Worm (Caenorhabditis elegans) whole organism, L4/young adult: ENCODE measurements around the gene clec-251.
"Not testable (repeated sequence)": the region's sequence is repeated elsewhere in the genome, so short reads cannot be mapped to it uniquely, and the experiment has no call there.

Experiments used
- W03F9.2 ChIP-seq: fragments of 150-350 bp; optimal IDR thresholded peaks from 2 replicates; lab custom pipeline; 2014; ENCODE audit warnings: missing biosample characterization, missing genetic modification characterization
- dao-5 ChIP-seq: sonication (generic microtip); optimal IDR thresholded peaks from 2 replicates; lab custom pipeline; 2016; ENCODE audit warnings: missing genotype, missing genetic modification characterization, moderate library complexity, missing compliant biosample characterization
- him-1 ChIP-seq: sonication (generic microtip); optimal IDR thresholded peaks from 2 replicates; lab custom pipeline; 2016; ENCODE audit warnings: missing genotype, missing genetic modification reagents, missing genetic modification characterization, missing compliant biosample characterization

clec-251 gene

DNA sequence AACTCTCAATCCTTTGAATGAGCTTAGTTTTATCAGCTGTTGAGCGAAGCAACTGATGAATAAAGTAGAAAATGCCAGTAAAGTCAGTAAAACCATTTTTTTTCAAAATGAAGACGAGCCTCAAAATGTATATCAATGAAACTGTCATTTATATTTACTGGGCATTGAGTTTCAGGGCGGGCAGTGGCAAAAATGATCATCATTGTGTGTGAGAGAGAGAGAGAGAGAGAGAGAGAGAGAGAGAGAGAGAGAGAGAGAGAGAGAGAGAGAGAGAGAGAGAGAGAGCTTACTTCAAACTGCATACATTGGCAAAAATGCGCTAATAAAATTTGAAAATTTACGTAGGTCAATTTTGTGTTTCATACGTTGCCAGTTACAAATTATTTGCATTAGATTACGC lies 13.4 kb upstream of the clec-251 start, which contains the start of gene F11D11.3:
Gene F11D11.3, minus strand, starts transcription at position 101 of the 400 bp plus-strand sequence.
- no peak for TF ChIP-seq W03F9.2
- TF ChIP-seq him-1 (tag; lab: Kevin White, UChicago) = no peak
- TF ChIP-seq dao-5 (tag; lab: Kevin White, UChicago) = no peak

DNA sequence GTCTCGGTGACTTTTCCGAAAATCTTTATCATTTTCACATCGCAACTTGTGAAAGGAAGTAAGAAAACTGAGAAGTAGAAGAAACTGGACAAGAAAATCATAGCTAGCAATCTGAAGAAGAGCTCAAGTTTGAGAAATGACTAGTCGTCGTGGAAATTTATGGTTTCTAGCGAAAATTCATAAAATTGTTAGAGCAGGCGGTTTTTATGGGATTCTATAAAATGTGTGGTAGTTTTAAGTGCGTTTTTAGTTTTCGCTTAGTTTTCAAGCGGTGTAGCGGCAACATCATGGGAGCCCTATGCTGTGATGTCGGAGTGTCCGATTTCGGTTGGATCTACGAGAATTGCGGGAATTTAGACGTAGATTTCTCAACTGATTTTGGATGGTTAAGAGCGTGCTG lies 7.5 kb upstream of the clec-251 start, which contains the start of gene clec-254:
Gene clec-254, minus strand, starts transcription at position 101 of the 400 bp plus-strand sequence.
- not testable (repeated sequence) for TF ChIP-seq dao-5 (tag; lab: Kevin White, UChicago); W03F9.2; him-1 (tag; lab: Kevin White, UChicago)

DNA sequence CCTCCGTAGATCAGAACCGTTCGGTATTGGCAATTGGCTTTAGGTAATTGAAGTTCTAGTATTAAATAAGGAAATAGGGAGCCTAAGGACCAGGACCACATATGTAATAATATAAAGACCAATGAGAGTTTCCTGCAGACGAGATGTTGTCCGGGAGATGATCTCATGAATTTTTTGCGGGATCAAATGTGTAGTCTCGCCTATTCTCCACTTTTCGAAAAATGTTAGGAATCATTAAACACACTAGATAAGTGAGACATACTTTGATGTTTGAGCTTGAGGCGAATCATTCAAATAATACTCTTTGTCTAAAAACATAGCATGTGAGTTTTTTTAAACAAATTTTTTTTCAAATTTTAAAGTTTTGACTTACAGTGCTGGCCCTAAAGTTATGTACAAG lies 6.2 kb upstream of the clec-251 start, which contains the start of gene F11D11.6:
Gene F11D11.6, minus strand, starts transcription at position 101 of the 400 bp plus-strand sequence.
- TF ChIP-seq W03F9.2 (no peak), him-1 (tag; lab: Kevin White, UChicago) (no peak), dao-5 (tag; lab: Kevin White, UChicago) (no peak)

DNA sequence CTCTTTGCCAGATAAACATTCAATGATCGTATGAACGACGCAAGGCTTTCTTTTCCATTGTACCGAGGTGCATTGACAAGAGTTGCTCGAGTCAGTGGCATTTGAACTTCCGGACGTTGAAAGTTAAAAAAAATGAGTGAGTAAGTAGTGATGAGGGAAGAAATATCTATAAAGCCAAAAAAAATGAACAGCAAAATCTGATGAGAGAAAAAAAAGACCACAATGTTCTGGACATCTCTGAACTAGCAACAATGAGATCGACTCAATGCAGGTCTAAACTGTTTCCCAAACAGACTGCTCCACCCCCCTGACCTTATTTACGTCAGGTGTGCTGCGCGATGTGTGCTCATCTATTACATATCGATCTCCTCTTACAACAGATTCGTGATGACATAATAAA lies 3.7 kb upstream of the clec-251 start, which contains the start of the genes F11D11.21 and F11D11.12:
Gene F11D11.21, minus strand, starts transcription at position 101 of the 400 bp plus-strand sequence.
Gene F11D11.12, minus strand, starts transcription at position 238 of the 400 bp plus-strand sequence.
- TF ChIP-seq W03F9.2 (no peak), dao-5 (tag; lab: Kevin White, UChicago) (no peak), him-1 (tag; lab: Kevin White, UChicago) (no peak)

DNA sequence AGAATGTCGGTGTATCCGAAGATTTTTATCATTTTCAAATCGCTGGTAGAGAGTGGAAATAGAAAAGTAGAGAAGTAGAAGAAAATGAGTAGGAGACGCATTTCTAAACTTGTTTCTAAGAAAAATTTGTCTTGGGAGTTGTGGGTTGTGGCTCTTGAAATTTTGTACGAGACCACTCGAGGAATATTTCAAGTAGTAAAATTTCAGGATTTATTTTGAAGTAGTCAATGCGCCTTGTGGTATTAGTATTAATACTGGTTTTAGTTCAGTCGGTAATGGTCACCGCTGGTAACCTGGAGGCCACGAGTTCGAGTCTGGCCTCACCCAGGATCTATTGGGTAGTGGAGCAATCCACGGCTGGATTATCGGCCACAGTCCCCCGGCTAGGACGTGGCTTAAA lies 1.9 kb upstream of the clec-251 start, which contains the start of gene clec-252:
Gene clec-252, minus strand, starts transcription at position 101 of the 400 bp plus-strand sequence.
- no peak for TF ChIP-seq dao-5 (tag; lab: Kevin White, UChicago)
- no peak for TF ChIP-seq him-1 (tag; lab: Kevin White, UChicago)

DNA sequence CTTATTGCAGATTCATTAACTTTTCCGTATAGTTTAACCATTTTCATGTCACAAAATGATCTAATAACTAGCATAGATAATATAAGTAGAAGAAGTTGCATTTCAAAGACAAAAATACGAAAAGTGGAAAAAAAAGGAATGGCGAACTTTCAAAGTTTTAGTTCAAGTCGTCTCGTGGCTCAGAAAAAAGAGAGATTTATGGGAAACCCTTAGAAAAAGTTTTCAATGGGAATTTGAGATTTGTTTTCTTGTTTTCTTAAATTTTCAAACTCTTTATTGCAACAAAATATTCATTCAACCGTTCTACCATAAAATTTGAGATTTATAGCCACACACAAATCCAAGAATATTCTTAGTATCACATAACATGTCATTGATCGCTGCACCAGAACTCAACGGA lies 4.7 kb downstream of the clec-251 start, which contains the start of gene clec-250:
Gene clec-250, minus strand, starts transcription at position 101 of the 400 bp plus-strand sequence.
- TF ChIP-seq W03F9.2 (no peak), dao-5 (tag; lab: Kevin White, UChicago) (no peak), him-1 (tag; lab: Kevin White, UChicago) (no peak)

DNA sequence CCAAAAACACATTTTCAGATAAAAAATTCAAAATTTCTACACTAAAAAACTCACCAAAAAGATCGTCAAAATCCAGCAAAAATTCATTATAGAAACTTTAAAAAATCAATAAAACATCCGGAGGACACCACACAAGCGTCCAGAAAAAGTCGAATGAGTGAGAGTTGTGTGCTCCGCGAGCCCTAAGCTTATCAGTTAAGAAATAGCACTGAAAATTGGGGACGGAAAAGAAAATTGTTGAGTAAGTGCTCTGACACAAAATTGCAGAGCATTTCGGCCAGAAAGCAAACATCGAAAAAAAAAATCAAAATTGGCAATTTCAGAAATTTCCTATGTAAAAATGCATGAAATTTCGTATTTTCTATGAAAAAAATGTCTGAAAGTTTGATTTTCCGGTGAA lies 9.1 kb downstream of the clec-251 start:
- TF ChIP-seq dao-5 (tag; lab: Kevin White, UChicago) (no peak), him-1 (tag; lab: Kevin White, UChicago) (no peak)

DNA sequence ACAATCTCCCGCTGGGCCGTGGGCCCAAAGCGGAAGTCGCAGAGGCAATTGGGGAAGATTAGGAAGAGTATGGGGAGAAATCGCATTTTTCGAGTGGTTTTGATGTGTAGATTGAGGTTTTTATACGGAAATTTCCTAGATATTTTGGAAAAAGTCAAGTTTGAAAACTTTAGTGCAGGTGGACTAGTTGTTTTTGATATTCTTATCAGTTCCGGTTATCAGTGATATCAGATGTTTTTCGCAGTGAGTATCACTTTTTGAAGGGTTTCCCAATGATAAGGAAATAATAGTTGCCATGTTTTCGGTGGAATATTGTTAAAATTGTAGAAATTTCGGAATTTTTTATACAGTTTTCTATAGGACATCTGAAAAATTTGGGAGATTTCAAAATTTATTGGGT lies 12.4 kb downstream of the clec-251 start, which contains the start of gene scl-20:
Gene scl-20, minus strand, starts transcription at position 101 of the 400 bp plus-strand sequence.
- no peak for TF ChIP-seq him-1 (tag; lab: Kevin White, UChicago)
- TF ChIP-seq W03F9.2 = no peak
- TF ChIP-seq dao-5 (tag; lab: Kevin White, UChicago) = no peak

DNA sequence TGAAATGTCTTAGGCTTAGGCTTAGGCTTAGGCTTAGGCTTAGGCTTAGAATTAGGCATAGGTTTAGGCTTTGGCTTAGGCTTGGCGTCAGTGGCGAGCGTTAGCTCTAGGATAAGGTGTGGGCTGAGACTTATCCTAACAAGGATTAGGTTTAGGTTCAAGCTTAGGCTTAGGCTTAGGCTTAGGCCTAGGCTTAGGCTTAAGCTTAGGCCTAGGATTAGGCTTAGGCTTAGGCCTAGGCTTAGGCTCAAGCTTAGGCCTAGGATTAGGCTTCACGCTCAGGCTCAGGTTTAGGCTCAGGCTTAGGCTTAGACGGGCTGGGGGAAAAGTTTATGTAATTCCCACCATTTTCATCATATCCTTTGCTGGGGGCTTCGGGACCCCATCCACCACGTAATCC lies 12.8 kb downstream of the clec-251 start:
- TF ChIP-seq him-1 (tag; lab: Kevin White, UChicago) = no peak
- no peak for TF ChIP-seq W03F9.2
- no peak for TF ChIP-seq dao-5 (tag; lab: Kevin White, UChicago)

DNA sequence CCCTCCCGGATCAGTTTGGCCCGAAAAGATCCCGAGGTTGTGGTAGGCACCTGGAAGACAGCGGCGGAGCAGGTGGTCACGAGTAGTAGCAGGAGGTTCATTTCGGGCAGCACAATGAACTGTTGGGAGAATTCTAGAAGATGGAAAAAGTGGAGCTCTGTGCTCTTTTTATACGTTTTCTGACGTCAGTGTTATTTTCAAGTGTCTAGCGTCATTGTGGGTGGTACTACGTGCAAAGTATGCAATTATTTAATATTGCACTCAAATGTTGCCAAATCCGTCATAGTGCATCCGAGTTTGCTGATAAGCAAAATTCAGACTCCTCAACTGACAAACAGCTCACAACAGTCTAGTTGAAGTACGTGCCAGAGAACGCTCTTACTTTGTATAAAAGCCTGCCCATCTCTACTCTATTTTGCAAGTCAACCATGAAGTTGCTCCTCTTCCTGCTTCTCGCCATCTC lies 15.2 kb downstream of the clec-251 start, which contains the start of the genes asp-18 and scl-19:
Gene asp-18, minus strand, starts transcription at position 101 of the 463 bp plus-strand sequence.
Gene scl-19, plus strand, starts transcription at position 413 of the 463 bp plus-strand sequence.
- no peak for TF ChIP-seq W03F9.2

DNA sequence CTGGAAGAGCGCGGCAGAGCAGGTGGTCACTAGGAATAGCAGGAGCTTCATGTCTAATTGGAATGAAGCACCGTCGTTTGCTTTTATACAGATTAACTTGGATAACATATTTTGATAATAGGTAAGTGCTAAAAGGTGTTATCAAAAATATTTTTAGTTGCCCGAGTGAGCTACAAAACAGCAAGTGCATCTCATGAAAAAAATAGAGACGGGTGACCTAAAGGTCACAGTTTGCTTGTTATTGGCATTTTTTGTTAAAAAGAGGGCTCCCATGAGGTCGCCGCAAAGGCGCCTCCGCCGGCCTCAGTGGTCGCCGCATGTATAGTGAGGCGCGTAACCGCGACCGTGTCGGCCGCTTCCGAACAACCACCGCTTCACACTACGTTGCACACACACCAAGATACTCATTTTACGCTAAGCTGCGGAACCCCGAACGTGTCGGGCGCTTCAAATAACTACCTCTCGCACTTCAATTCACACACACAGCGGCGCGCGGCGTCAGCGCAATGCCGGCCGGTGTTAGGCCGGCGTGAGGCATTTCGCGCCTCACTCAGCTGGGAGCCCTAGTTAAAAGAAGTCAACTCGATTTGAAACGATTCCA lies 17.4 kb downstream of the clec-251 start, which contains the start of gene asp-19:
Gene asp-19, minus strand, starts transcription at position 51 of the 601 bp plus-strand sequence.
- TF ChIP-seq dao-5 (tag; lab: Kevin White, UChicago) (no peak), him-1 (tag; lab: Kevin White, UChicago) (no peak), W03F9.2 (no peak)

DNA sequence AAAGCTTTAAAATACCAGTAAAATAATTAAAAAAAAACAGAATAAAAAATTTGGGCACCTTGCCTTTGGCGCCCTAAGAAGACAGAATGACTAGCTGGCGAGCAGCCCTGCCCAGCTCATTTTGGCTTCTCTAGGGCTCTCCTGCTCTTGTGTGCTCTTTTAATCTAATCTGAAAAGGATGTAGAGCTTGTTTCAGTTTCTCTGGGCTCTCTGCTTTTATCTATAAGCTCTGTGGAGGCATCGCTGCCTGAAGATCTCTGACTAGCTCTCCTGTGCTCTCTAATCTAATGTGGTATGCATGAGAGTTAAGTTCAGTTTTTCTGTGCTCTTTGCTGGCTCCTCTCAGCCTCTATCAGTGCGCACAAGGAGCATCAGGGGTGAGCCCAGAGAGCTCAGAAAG lies 20.9 kb downstream of the clec-251 start:
- TF ChIP-seq dao-5 (tag; lab: Kevin White, UChicago) = no peak
- no peak for TF ChIP-seq W03F9.2
- no peak for TF ChIP-seq him-1 (tag; lab: Kevin White, UChicago)

DNA sequence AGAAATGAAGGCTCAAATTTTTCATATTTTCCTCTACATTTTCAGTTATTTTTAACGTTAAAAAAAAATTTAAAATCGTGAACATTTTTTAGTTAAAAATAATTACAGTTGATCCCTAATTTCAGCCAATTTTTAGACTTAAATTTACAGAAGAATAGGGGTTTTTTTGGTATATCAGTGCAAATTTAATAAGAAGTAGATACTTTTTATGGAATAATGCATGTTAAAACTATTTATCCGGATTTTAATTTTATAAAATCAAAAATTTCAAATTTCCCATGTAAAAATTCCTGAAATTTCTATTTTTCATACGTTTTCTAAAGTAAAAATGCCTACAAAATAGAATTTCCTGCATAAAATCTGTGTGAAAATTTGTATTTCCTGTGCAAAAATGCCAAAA lies 22.7 kb downstream of the clec-251 start:
- no peak for TF ChIP-seq him-1 (tag; lab: Kevin White, UChicago)
- no peak for TF ChIP-seq dao-5 (tag; lab: Kevin White, UChicago)
- TF ChIP-seq W03F9.2 = no peak

DNA sequence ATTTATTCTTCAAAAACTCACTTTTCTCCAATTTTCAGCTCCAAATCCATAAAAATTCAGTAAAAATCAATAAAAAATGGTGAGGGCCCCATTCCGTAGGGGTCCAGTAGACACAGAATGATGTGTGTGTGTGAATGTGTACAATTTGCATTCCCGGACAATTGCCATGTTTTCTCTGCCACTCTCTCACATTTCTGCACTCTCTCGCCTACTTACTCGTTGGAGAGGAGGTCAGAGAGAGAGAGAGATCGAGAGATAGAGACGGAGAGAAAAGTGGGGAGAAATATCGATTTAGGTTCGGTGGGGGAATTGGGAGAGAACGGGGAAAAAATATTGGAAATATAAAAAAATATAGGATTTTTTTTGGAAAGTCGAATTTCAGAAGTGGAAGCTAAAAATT lies 23.2 kb downstream of the clec-251 start:
- TF ChIP-seq him-1 (tag; lab: Kevin White, UChicago) = no peak
- peak; percentile 58 for TF ChIP-seq W03F9.2
